Worm (Caenorhabditis elegans): ENCODE measurements around the gene M28.8.

DNA sequence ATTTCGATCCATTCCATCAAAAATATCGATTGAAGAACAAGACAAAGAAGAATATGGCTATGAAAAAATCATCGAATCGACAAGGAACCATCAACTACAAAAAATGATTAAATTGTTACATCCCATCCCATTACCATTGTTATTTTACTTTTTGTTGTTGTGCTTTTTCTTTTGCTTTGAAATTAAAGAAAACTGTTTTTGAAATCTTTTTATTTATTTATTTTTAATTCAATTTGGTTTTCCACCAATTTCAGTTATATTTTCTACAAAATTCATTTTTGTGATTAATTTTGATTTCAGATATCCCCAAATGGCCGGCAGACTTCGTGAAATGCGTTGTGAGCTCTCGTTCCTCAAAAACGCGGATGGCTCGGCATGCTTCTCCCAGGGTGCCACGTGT is 35.6 kb upstream of the M28.8 start, which contains the start of gene crn-5:
- no peak for TF ChIP-seq aha-1 (tag)
- no peak for TF ChIP-seq lin-13 (GFP tag; optimal IDR thresholded peaks at IDR 0.05)
- TF ChIP-seq nhr-76 (tag; optimal IDR thresholded peaks at IDR 0.05), result no peak
- TF ChIP-seq nhr-28 (tag; optimal IDR thresholded peaks at IDR 0.05), result no peak
- no peak for TF ChIP-seq daf-12 (tag; optimal IDR thresholded peaks at IDR 0.05)
- no peak for TF ChIP-seq lin-15B (tag; optimal IDR thresholded peaks at IDR 0.05)
- TF ChIP-seq aly-2 (tag; optimal IDR thresholded peaks at IDR 0.05), result no peak
- no peak for TF ChIP-seq ztf-7 (tag; optimal IDR thresholded peaks at IDR 0.05)
- TF ChIP-seq nhr-237 (tag; optimal IDR thresholded peaks at IDR 0.05), result no peak
- no peak for TF ChIP-seq pha-4 (GFP tag; IDR thresholded peaks at IDR 0.05)
- TF ChIP-seq pha-4 (tag; optimal IDR thresholded peaks at IDR 0.05), result no peak
- no peak for TF ChIP-seq zag-1 (tag; optimal IDR thresholded peaks at IDR 0.05)
- no peak for TF ChIP-seq nhr-6 (tag; optimal IDR thresholded peaks at IDR 0.05)
- TF ChIP-seq egl-27 (tag; optimal IDR thresholded peaks at IDR 0.05), result no peak
- no peak for TF ChIP-seq fkh-10 (GFP tag; optimal IDR thresholded peaks at IDR 0.05)
